Fruit fly (Drosophila melanogaster) whole organism, embryonic: ENCODE data around the gene Coq5.

Experiments used
- Asciz ChIP-seq: fragments of 200-800 bp; sonication (Bioruptor generic); optimal IDR thresholded peaks from 2 replicates; lab custom pipeline; 2017; ENCODE audit warnings: missing biosample characterization, mild to moderate bottlenecking, missing genetic modification characterization, missing genetic modification reagents
- C15 ChIP-seq: fragments of 200-800 bp; sonication (Bioruptor generic); IDR thresholded peaks from 3 replicates; pipeline ENCODE4 v1.3.6; 2022; ENCODE audit warnings: missing biosample characterization, missing genetic modification characterization
- CG10209 ChIP-seq: fragments of 200-800 bp; sonication (Bioruptor generic); optimal IDR thresholded peaks from 3 replicates; lab custom pipeline; 2017; ENCODE audit warnings: missing biosample characterization, mild to moderate bottlenecking, missing genetic modification characterization, missing genetic modification reagents
- CG11085 ChIP-seq: fragments of 200-800 bp; sonication (Bioruptor generic); IDR thresholded peaks from 2 replicates; pipeline ENCODE4 v1.3.6; 2022; ENCODE audit warnings: missing biosample characterization, missing genetic modification characterization
- CG11093 ChIP-seq: fragments of 200-800 bp; sonication (Bioruptor generic); IDR thresholded peaks from 3 replicates; pipeline ENCODE4 v1.3.6; 2022; ENCODE audit warnings: missing biosample characterization, missing genetic modification characterization
- CG12942 ChIP-seq: fragments of 200-800 bp; sonication (Bioruptor generic); optimal IDR thresholded peaks from 3 replicates; lab custom pipeline; 2016; ENCODE audit warnings: missing biosample characterization, missing genetic modification characterization
- CG13775 ChIP-seq: fragments of 200-800 bp; sonication (Bioruptor generic); optimal IDR thresholded peaks from 3 replicates; lab custom pipeline; 2017; ENCODE audit warnings: missing biosample characterization, mild to moderate bottlenecking, missing genetic modification characterization
- CG14667 ChIP-seq: fragments of 200-800 bp; sonication (Bioruptor generic); IDR thresholded peaks from 2 replicates; pipeline ENCODE4 v1.3.6; 2022; ENCODE audit warnings: missing biosample characterization, missing genetic modification characterization
- CG15269 ChIP-seq: fragments of 200-800 bp; sonication (Bioruptor generic); optimal IDR thresholded peaks from 2 replicates; lab custom pipeline; 2018; ENCODE audit warnings: missing biosample characterization, mild to moderate bottlenecking, missing genetic modification characterization, moderate library complexity
- CG17802 ChIP-seq: fragments of 200-800 bp; sonication (Bioruptor generic); optimal IDR thresholded peaks from 2 replicates; lab custom pipeline; 2018; ENCODE audit warnings: missing biosample characterization, mild to moderate bottlenecking, missing genetic modification characterization, moderate library complexity
- CG17912 ChIP-seq: fragments of 200-800 bp; sonication (Bioruptor generic); optimal IDR thresholded peaks from 2 replicates; lab custom pipeline; 2018; ENCODE audit warnings: missing biosample characterization, mild to moderate bottlenecking, missing genetic modification characterization
- CG2116 ChIP-seq: fragments of 200-800 bp; sonication (Bioruptor generic); optimal IDR thresholded peaks from 3 replicates; lab custom pipeline; 2018; ENCODE audit warnings: missing biosample characterization, mild to moderate bottlenecking, missing genetic modification characterization
- CG31365 ChIP-seq: fragments of 200-800 bp; sonication (Bioruptor generic); optimal IDR thresholded peaks from 2 replicates; lab custom pipeline; 2018; ENCODE audit warnings: missing biosample characterization, mild to moderate bottlenecking, missing genetic modification characterization
- CG34224 ChIP-seq: fragments of 200-800 bp; sonication (Bioruptor generic); IDR thresholded peaks from 3 replicates; pipeline ENCODE4 v1.3.6; 2022; ENCODE audit warnings: missing biosample characterization, missing genetic modification characterization; ENCODE audit not compliant: partially characterized antibody
- CG3995 ChIP-seq: fragments of 200-800 bp; sonication (Bioruptor generic); optimal IDR thresholded peaks from 3 replicates; lab custom pipeline; 2016; ENCODE audit warnings: missing biosample characterization, missing genetic modification characterization
- CG4360 ChIP-seq: fragments of 200-800 bp; sonication (Bioruptor generic); IDR thresholded peaks from 2 replicates; pipeline ENCODE4 v1.3.6; 2022; ENCODE audit warnings: missing biosample characterization, missing genetic modification characterization
- CG4404 ChIP-seq: fragments of 200-800 bp; sonication (Bioruptor generic); IDR thresholded peaks from 2 replicates; pipeline ENCODE4 v1.3.6; 2022; ENCODE audit warnings: missing biosample characterization, missing genetic modification characterization
- CG4424 ChIP-seq: fragments of 200-800 bp; sonication (Bioruptor generic); optimal IDR thresholded peaks from 3 replicates; lab custom pipeline; 2016; ENCODE audit warnings: missing biosample characterization, missing genetic modification characterization
- CG6689 ChIP-seq: fragments of 200-800 bp; sonication (Bioruptor generic); IDR thresholded peaks from 2 replicates; pipeline ENCODE4 v1.3.6; 2022; ENCODE audit warnings: missing biosample characterization, missing genetic modification characterization
- CG7963 ChIP-seq: fragments of 200-800 bp; sonication (Bioruptor generic); IDR thresholded peaks from 3 replicates; pipeline ENCODE4 v1.3.6; 2022; ENCODE audit warnings: missing biosample characterization, missing genetic modification characterization; ENCODE audit not compliant: partially characterized antibody
- CG8924 ChIP-seq: fragments of 200-800 bp; optimal IDR thresholded peaks from 3 replicates; lab custom pipeline; 2019; ENCODE audit warnings: missing biosample characterization, mild to moderate bottlenecking, missing genetic modification characterization, moderate library complexity
- CG8944 ChIP-seq: fragments of 200-800 bp; sonication (Bioruptor generic); optimal IDR thresholded peaks from 3 replicates; lab custom pipeline; 2016; ENCODE audit warnings: missing biosample characterization, missing genetic modification characterization
- CTCF ChIP-seq: fragments of 200-800 bp; sonication (Bioruptor generic); optimal IDR thresholded peaks from 2 replicates; lab custom pipeline; 2017; ENCODE audit warnings: missing biosample characterization, mild to moderate bottlenecking, missing genetic modification characterization, moderate library complexity
- Camta ChIP-seq: fragments of 200-800 bp; sonication (Bioruptor generic); optimal IDR thresholded peaks from 2 replicates; lab custom pipeline; 2016; ENCODE audit warnings: missing biosample characterization, missing genetic modification characterization
- Elba2 ChIP-seq: fragments of 200-800 bp; sonication (Bioruptor generic); optimal IDR thresholded peaks from 3 replicates; lab custom pipeline; 2016; ENCODE audit warnings: missing biosample characterization, missing genetic modification characterization
- Gsc ChIP-seq: fragments of 200-800 bp; sonication (Bioruptor generic); IDR thresholded peaks from 2 replicates; pipeline ENCODE4 v1.3.6; 2022; ENCODE audit warnings: missing biosample characterization, missing genetic modification characterization
- Gug ChIP-seq: fragments of 200-800 bp; sonication (Bioruptor generic); IDR thresholded peaks from 4 replicates; pipeline ENCODE4 v1.3.6; 2022; ENCODE audit warnings: missing biosample characterization, missing genetic modification characterization
- Mes4 ChIP-seq: fragments of 200-800 bp; sonication (Bioruptor generic); optimal IDR thresholded peaks from 2 replicates; lab custom pipeline; 2016; ENCODE audit warnings: missing biosample characterization, missing genetic modification characterization
- NC2α ChIP-seq: fragments of 200-800 bp; sonication (Bioruptor generic); optimal IDR thresholded peaks from 2 replicates; lab custom pipeline; 2016; ENCODE audit warnings: missing biosample characterization, missing genetic modification characterization
- NC2β ChIP-seq: fragments of 200-800 bp; sonication (Bioruptor generic); optimal IDR thresholded peaks from 2 replicates; lab custom pipeline; 2016; ENCODE audit warnings: missing biosample characterization, missing genetic modification characterization
- Scr ChIP-seq: fragments of 200-800 bp; sonication (Bioruptor generic); IDR thresholded peaks from 2 replicates; pipeline ENCODE4 v1.3.6; 2022; ENCODE audit warnings: missing biosample characterization, missing genetic modification characterization; ENCODE audit not compliant: partially characterized antibody
- Taf1 ChIP-seq: fragments of 200-800 bp; sonication (Bioruptor generic); IDR thresholded peaks from 2 replicates; pipeline ENCODE4 v1.3.6; 2022; ENCODE audit warnings: missing biosample characterization, missing genetic modification characterization
- Trl ChIP-seq, 3 experiments: fragments of >200 bp in 2 of 3; fragments of 200-800 bp in 1 of 3; sonication (Bioruptor generic) in 1 of 3; optimal IDR thresholded peaks; 2 replicates in 1 of 3; 3 replicates in 2 of 3; lab custom pipeline; 2016 to 2017; ENCODE audit warnings: missing biosample characterization in 1 of 3, missing genetic modification characterization in 1 of 3
- ac ChIP-seq: fragments of 200-800 bp; sonication (Bioruptor generic); optimal IDR thresholded peaks from 3 replicates; lab custom pipeline; 2017; ENCODE audit warnings: missing biosample characterization, mild to moderate bottlenecking, missing genetic modification characterization
- az2 ChIP-seq: fragments of 200-800 bp; sonication (Bioruptor generic); optimal IDR thresholded peaks from 3 replicates; lab custom pipeline; 2016; ENCODE audit warnings: missing biosample characterization, missing genetic modification characterization
- cas ChIP-seq: fragments of 200-800 bp; sonication (Bioruptor generic); IDR thresholded peaks from 2 replicates; pipeline ENCODE4 v1.3.6; 2022; ENCODE audit warnings: missing biosample characterization, missing genetic modification characterization
- dpn ChIP-seq, 2 experiments: fragments of 200-800 bp; sonication (Bioruptor generic); optimal IDR thresholded peaks; 3 replicates each; lab custom pipeline; 2016; ENCODE audit warnings: missing biosample characterization in 2 of 2, missing genetic modification characterization in 2 of 2
- en ChIP-seq: fragments of 200-800 bp; sonication (Bioruptor generic); optimal IDR thresholded peaks from 2 replicates; lab custom pipeline; 2016; ENCODE audit warnings: missing biosample characterization, missing genetic modification characterization
- gce ChIP-seq: fragments of 200-800 bp; sonication (Bioruptor generic); IDR thresholded peaks from 3 replicates; pipeline ENCODE4 v1.3.6; 2022; ENCODE audit warnings: missing biosample characterization, missing genetic modification characterization
- gcm2 ChIP-seq: fragments of 200-800 bp; sonication (Bioruptor generic); optimal IDR thresholded peaks from 2 replicates; lab custom pipeline; 2016; ENCODE audit warnings: missing biosample characterization, missing genetic modification characterization
- hbn ChIP-seq: fragments of 200-800 bp; sonication (Bioruptor generic); IDR thresholded peaks from 2 replicates; pipeline ENCODE4 v1.3.6; 2022; ENCODE audit warnings: missing biosample characterization, missing genetic modification characterization; ENCODE audit not compliant: partially characterized antibody
- kah ChIP-seq: fragments of 200-800 bp; sonication (Bioruptor generic); optimal IDR thresholded peaks from 2 replicates; lab custom pipeline; 2018; ENCODE audit warnings: missing biosample characterization, mild to moderate bottlenecking, missing genetic modification characterization
- oc ChIP-seq: fragments of 200-800 bp; sonication (Bioruptor generic); optimal IDR thresholded peaks from 2 replicates; lab custom pipeline; 2018; ENCODE audit warnings: missing biosample characterization, mild to moderate bottlenecking, missing genetic modification characterization, moderate library complexity
- pfk ChIP-seq: fragments of 200-800 bp; sonication (Bioruptor generic); optimal IDR thresholded peaks from 2 replicates; lab custom pipeline; 2018; ENCODE audit warnings: missing biosample characterization, mild to moderate bottlenecking, missing genetic modification characterization, moderate library complexity
- schlank ChIP-seq: fragments of 200-800 bp; sonication (Bioruptor generic); optimal IDR thresholded peaks from 2 replicates; lab custom pipeline; 2018; ENCODE audit warnings: missing biosample characterization, mild to moderate bottlenecking, missing genetic modification characterization
- sens ChIP-seq: fragments of 200-800 bp; sonication (Bioruptor generic); peaks from one replicate; lab custom pipeline; 2016; ENCODE audit warnings: missing biosample characterization, missing genetic modification characterization
- shn ChIP-seq: fragments of 200-800 bp; sonication (Bioruptor generic); optimal IDR thresholded peaks from 3 replicates; lab custom pipeline; 2016; ENCODE audit warnings: missing biosample characterization, missing genetic modification characterization
- ssp ChIP-seq: fragments of 200-800 bp; sonication (Bioruptor generic); IDR thresholded peaks from 2 replicates; pipeline ENCODE4 v1.3.6; 2022; ENCODE audit warnings: missing biosample characterization, missing genetic modification characterization
- stwl ChIP-seq: fragments of 200-800 bp; sonication (Bioruptor generic); optimal IDR thresholded peaks from 3 replicates; lab custom pipeline; 2018; ENCODE audit warnings: missing biosample characterization, mild to moderate bottlenecking, missing genetic modification characterization, moderate library complexity

Gene Coq5

DNA sequence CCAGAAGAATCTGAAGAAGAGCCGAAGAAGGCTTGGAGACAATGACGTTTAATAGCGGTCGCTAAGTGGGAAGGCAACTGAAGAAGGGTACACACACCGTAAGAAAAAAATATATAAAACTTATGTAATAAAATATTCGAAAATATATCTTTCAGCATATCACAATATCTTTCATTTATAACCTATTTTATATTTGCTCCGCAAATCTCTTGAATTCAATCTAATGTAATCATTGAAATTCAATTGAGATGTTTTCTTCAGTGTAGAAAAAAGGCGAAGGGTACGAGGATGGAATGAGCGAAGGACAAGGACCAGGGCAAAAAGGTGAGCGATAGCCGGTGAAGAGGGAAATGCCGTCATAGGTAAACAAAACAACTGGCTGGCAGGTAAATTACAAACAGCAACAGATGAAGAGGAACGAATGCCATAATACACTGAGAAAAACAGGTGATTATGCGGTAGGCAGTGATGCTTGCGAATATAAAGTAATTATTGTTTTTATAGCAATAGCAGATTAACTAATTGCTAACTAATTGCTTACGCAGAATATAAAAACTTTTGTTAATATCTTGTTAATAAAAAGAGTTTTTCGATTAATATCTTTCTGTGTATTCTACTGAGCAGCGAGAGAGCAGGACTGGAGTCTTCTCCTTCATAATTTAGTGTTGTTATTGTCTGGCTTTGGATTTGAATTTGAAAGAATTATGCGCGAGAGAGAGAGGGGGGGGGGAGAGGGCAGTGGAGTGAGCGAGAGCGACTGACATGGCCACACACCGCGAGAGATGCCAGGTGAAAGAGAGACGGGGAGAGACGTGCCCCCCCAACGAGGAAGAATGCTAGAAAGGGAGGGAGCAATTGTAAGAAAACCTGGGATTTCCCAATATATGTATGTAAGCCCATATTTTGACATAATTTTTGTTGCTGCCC, 39.7 kb upstream of the Coq5 start (continued):
- no peak for TF ChIP-seq pfk
- TF ChIP-seq CG2116, result peak; percentile 35
- TF ChIP-seq Gsc (GFP tag; lab: Robert Waterston, UW), result peak; percentile 61
- TF ChIP-seq CG17802 (tag; lab: Kevin White, UChicago), result peak; percentile 52
- TF ChIP-seq Trl (optimal IDR thresholded peaks at IDR 0.05; lab: Kevin White, UChicago), result peak; percentile 23 to 47
- TF ChIP-seq Trl (GFP tag; optimal IDR thresholded peaks at IDR 0.05; lab: Kevin White, UChicago), result peak; percentile 84
- peak; percentile 69 for TF ChIP-seq CG12942
- TF ChIP-seq Gug, result peak; percentile 69
- peak; percentile 70 for TF ChIP-seq CG8944 (GFP tag; lab: Kevin White, UChicago)
- TF ChIP-seq stwl, result peak; percentile 74
- peak; percentile 39; the same call in 1 of the 2 replicates for TF ChIP-seq CG4360
- peak; percentile 85 for TF ChIP-seq CG10209
- peak; percentile 65 for TF ChIP-seq CG11085 (GFP tag; lab: Robert Waterston, UW)
- peak; percentile 76 for TF ChIP-seq NC2β (GFP tag; lab: Kevin White, UChicago)
- peak; percentile 68; the same call in 2 of the 3 replicates for TF ChIP-seq gce (GFP tag; lab: Robert Waterston, UW)
- no peak for TF ChIP-seq CG7963 (GFP tag; lab: Robert Waterston, UW)
- TF ChIP-seq az2 (GFP tag; lab: Kevin White, UChicago), result peak; percentile 83
- TF ChIP-seq CG4404 (GFP tag; lab: Robert Waterston, UW), result peak; percentile 94
- TF ChIP-seq CG34224 (GFP tag; lab: Robert Waterston, UW), result no peak
- TF ChIP-seq Elba2 (GFP tag; lab: Kevin White, UChicago), result peak; percentile 80
- no peak for TF ChIP-seq CG17912 (GFP tag; lab: Kevin White, UChicago)
- TF ChIP-seq oc, result peak; percentile 41
- TF ChIP-seq schlank (tag; lab: Kevin White, UChicago), result peak; percentile 38
- peak; percentile 89 for TF ChIP-seq CG13775 (GFP tag; lab: Kevin White, UChicago)
- TF ChIP-seq gcm2, result peak; percentile 66
- TF ChIP-seq Taf1 (GFP tag; lab: Robert Waterston, UW), result 0 out of 2 replicates have a peak, but pooled peaks have one; percentile 29
- peak; percentile 76 for TF ChIP-seq Asciz (GFP tag; lab: Kevin White, UChicago)
- no peak for TF ChIP-seq Scr
- peak; percentile 84 for TF ChIP-seq ac (GFP tag; lab: Kevin White, UChicago)
- TF ChIP-seq NC2α (GFP tag; lab: Kevin White, UChicago), result peak; percentile 60
- TF ChIP-seq Camta, result peak; percentile 76
- peak; percentile 74 for TF ChIP-seq ssp (GFP tag; lab: Robert Waterston, UW)
- no peak for TF ChIP-seq CG31365 (tag; lab: Kevin White, UChicago)
- peak; percentile 37 for TF ChIP-seq en (GFP tag; lab: Kevin White, UChicago)
- TF ChIP-seq CG14667 (GFP tag; lab: Robert Waterston, UW), result peak; percentile 67
- TF ChIP-seq kah, result peak; percentile 43
- TF ChIP-seq CG3995, result no peak
- peak; percentile 70 for TF ChIP-seq CG15269
- peak; percentile 75 for TF ChIP-seq CG11093 (GFP tag; lab: Robert Waterston, UW)
- no peak; the same call in 1 of the 2 replicates for TF ChIP-seq cas (GFP tag; lab: Robert Waterston, UW)
- TF ChIP-seq Mes4, result peak; percentile 72
- peak; percentile 92 for TF ChIP-seq CG8924 (tag; lab: Kevin White, UChicago)
- TF ChIP-seq sens (GFP tag; lab: Kevin White, UChicago), result peak; percentile 99
- peak; percentile 87 for TF ChIP-seq CG6689 (GFP tag; lab: Robert Waterston, UW)
- TF ChIP-seq CG4424 (GFP tag; lab: Kevin White, UChicago), result peak; percentile 88
- no peak for TF ChIP-seq C15 (GFP tag; lab: Robert Waterston, UW)
- TF ChIP-seq hbn (GFP tag; lab: Robert Waterston, UW), result no peak
- no peak for TF ChIP-seq CTCF (GFP tag; lab: Kevin White, UChicago)
- TF ChIP-seq shn, result no peak
- peak; percentile 71 to 82 for TF ChIP-seq dpn (GFP tag; optimal IDR thresholded peaks at IDR 0.05; lab: Kevin White, UChicago)
